Fruit fly (Drosophila melanogaster) whole organism: Measurements from ENCODE around the gene usp.
A peak's percentile ranks its signal among the peaks of the same experiment; 100 is the strongest.

Experiments used
- CG8478 ChIP-seq: fragments of >200 bp; optimal IDR thresholded peaks from 2 replicates; lab custom pipeline; 2018; ENCODE audit warnings: inconsistent platforms
- Dll ChIP-seq: fragments of >200 bp; optimal IDR thresholded peaks from 2 replicates; lab custom pipeline; 2017
- EcR ChIP-seq, 2 experiments: fragments of >200 bp; optimal IDR thresholded peaks; 2 replicates each; lab custom pipeline; 2017; ENCODE audit warnings: missing biosample characterization in 2 of 2, missing genetic modification characterization in 2 of 2, missing genetic modification reagents in 2 of 2
- pan ChIP-seq: fragments of >200 bp; optimal IDR thresholded peaks from 2 replicates; lab custom pipeline; 2017
- psq ChIP-seq: fragments of >200 bp; optimal IDR thresholded peaks from 2 replicates; lab custom pipeline; 2017
- usp ChIP-seq: fragments of >200 bp; optimal IDR thresholded peaks from 2 replicates; lab custom pipeline; 2017; ENCODE audit warnings: missing biosample characterization, missing genetic modification characterization, mixed read lengths

The usp gene

DNA sequence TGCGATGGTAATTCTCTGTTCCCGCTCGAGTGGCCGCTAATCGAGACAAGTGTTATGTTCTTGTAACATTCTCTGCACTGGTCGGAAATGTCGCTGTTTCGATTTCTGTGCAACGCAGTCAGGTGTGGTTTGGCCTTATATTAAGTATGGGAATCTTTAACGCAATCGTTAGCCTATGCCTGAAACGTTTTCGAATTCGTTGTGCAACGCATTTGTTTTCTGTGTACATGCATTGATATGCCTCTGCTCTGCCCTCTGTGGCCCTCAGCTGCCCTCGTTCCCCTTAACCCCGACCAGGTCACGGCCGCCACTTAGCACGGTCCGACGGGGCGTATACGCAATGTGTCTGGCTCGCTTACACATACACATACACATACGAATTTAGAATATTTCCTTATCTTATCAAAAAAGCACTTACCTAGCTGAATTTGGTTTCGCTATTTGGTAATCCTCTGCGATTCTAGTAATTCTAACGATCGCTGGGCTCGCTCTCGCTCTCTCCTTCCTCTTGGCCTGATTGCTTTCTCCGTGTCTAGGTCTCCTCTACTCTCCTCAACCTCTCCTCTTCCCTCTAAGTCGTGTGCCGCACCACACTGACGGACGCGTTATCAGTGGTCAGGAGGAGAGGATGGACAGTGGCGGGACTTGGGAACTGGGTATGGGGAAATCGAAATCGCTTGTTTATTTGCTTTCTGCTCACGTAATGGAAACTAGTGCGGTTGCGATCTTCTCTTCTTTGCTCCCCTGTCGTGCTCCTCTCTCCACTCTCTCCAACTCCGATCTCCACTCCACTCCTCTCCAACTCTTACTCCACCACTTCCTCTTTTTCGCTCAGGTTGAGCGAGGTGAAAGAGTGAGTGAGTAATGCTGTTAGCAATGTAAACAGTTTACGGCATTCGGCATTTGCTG lies 6.9 kb upstream of the usp start:
- TF ChIP-seq psq (lab: Kevin White, UChicago) (no peak), Dll (lab: Kevin White, UChicago) (no peak), EcR (GFP tag; optimal IDR thresholded peaks at IDR 0.05; lab: Kevin White, UChicago) (no peak), pan (lab: Kevin White, UChicago) (no peak), CG8478 (no peak), usp (GFP tag; lab: Kevin White, UChicago) (no peak)

DNA sequence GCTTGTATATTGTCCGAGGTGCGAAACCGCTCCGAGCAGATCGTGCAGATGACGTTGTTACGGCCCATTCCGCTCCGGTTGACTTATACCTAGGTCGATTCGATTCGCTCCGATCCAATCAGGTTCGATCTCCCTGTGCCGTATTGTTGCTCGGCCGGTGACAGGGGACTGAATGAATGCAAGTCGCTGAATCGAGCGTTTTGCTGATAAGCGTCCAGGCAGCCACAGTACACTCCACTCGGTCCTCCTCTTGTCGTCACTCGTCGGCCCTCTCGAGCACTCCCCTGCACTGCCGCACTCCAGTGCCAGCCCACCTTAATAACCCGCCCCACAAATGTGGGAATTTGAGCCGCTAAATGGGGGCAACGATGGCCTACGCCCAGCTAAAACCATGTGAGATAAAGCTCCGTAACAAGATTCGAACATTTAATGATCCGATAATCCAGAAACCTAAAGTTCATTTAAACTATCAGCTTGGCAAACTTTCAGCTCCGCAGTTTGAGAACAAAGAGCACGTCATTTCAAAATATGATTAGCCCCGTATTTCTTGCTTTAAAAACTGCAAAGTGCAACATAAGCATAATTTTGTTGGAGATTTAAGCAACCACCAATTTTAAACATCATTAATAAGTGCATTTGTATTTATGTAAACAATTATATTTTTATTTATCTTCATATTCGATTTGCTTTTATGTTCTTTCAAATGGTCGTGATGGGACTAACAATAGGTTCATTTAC lies 1.7 kb upstream of the usp start, which contains the start of gene CG4325:
CG4325 (minus strand) TSS at position 159 of the 738 bp plus-strand sequence.
- TF ChIP-seq usp (GFP tag; lab: Kevin White, UChicago) (no peak), pan (lab: Kevin White, UChicago) (no peak), Dll (lab: Kevin White, UChicago) (no peak), EcR (GFP tag; optimal IDR thresholded peaks at IDR 0.05; lab: Kevin White, UChicago) (no peak), psq (lab: Kevin White, UChicago) (no peak), CG8478 (no peak)

DNA sequence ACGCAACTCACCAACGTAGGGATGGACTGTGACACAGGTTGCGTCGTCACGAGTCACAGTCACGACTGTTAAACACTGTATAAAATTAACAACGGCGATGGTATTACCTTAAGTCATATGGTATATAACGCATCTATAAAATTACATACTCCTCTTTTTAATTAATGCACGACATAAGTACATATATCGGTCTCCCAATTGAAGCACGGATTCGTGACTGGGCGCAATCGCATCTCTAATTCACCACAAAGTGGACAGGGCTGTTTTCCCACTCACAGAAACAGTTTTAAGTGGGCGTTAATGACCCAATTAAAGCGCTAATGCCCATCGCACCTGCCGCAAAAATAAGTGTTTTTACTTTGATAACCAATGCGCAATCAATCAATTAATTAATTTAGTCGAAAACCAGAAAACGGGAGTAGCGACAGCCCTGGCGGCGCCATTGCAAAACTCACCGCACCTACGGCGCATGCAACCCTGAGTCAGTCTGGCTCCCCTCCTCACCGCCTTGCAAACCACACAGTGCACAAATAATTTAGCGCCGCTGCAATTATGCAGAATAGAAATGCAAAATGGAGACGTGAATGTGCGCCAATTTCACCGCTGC lies 696 bp downstream of the usp start, which contains the start of gene CG4313:
CG4313 (plus strand) TSS at position 557 of the 607 bp plus-strand sequence.
- TF ChIP-seq psq (lab: Kevin White, UChicago) (no peak), pan (lab: Kevin White, UChicago) (no peak), usp (GFP tag; lab: Kevin White, UChicago) (no peak), CG8478 (no peak), Dll (lab: Kevin White, UChicago) (no peak), EcR (GFP tag; optimal IDR thresholded peaks at IDR 0.05; lab: Kevin White, UChicago) (no peak)

DNA sequence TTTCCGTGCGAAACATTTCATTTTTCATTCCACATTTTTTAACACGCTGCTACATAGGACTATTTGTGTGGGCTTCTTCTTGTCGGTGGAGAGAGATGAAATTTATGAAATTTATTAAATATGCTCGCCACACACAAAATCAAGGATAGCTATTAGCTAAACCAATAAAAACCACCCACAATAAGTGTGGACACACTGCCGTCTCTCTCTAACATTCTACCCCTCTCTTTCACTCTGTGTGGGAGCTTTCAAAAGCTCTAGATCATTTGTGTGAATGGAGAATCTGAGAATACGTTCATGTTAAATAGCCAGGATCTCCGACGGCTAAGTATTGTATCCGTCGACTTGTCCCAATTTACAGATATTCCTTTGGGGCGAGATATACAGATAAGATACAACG lies 4.5 kb downstream of the usp start:
- no peak for TF ChIP-seq psq (lab: Kevin White, UChicago)
- TF ChIP-seq EcR (GFP tag; optimal IDR thresholded peaks at IDR 0.05; lab: Kevin White, UChicago): no peak
- TF ChIP-seq pan (lab: Kevin White, UChicago): no peak
- no peak for TF ChIP-seq usp (GFP tag; lab: Kevin White, UChicago)
- no peak for TF ChIP-seq CG8478
- TF ChIP-seq Dll (lab: Kevin White, UChicago): no peak

DNA sequence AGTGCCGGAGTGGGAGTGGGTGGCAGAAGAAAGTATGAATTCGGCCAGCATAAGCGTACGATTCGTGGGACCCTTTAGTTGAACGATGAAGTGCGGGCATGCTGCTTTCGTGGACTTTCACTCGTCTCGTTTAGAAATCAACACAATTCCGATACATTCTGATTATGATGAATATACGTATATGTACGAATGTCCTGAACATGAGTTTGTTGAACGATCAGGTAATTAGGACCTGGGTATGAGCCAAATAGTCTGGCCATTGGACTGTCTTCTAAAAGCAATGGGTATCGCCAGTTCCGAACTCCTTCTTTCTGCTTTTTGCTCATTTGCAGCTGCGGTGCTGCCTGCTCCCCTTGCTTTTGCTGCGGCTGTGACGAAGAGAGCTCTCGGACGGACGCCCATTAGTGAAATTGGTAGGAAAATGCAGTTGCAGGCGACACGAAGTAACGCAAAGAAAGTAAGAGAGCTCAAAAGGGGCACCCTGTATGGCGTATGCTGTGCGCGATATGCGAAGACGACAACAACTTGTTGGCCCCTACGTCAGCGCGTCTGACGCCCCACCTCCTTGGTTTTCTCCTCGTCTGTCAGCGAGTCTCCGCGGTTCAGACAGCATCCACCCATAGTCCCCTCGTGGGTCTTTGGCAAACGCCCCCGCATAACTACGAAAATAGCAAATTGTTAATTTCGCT lies 5.2 kb downstream of the usp start:
- TF ChIP-seq pan (lab: Kevin White, UChicago) (peak; percentile 92), Dll (lab: Kevin White, UChicago) (no peak), usp (GFP tag; lab: Kevin White, UChicago) (no peak)

DNA sequence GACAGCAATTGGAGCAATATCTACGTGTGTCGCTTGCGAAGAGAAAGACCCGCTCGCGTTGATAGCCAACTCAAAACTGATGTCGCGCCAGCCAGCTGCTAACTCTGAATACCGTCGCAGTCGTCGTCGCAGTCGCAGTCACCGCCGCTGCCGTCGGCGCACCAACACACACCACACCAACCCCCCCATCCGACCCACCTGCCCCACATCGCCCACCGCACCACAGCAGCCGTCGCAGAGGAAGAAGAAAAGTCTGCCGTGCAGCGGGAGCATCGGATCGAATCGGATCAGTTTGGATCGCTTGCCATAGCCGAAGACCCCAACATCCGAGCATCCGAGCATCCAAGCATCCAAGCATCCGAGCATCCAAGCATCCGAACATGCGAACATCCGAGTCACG lies 5.7 kb downstream of the usp start:
- TF ChIP-seq pan (lab: Kevin White, UChicago): no peak

DNA sequence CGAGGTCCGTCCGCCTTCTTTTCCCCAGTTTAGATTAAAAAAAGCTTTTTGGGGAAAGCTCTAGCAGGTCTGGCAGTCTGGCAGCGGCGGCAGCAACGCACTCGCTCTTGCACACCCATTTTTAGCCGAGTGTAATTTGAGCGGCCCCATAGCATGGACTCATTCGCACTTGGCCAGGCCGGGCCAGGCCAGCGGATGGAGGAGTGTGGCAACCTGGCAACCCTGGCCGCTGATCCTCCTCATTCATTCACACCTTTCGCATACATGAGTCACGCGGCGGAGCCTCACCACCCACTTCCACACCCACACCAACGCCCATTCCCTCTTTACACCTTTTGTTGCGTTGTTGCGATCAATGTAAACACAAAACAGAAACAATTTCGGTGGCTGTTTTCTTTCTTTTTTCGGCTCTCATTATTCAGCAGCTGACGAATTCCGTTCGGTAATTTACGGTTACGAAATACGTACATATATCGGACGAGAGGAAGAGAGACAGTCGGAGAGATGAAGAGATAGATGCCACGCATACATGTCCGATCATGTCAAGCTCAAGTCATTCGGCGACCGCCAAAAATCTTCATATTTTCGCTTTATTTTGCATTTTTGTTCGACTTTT lies 9.2 kb downstream of the usp start:
- TF ChIP-seq EcR (GFP tag; optimal IDR thresholded peaks at IDR 0.05; lab: Kevin White, UChicago) (no peak), CG8478 (no peak), usp (GFP tag; lab: Kevin White, UChicago) (no peak), psq (lab: Kevin White, UChicago) (no peak), Dll (lab: Kevin White, UChicago) (no peak), pan (lab: Kevin White, UChicago) (no peak)

DNA sequence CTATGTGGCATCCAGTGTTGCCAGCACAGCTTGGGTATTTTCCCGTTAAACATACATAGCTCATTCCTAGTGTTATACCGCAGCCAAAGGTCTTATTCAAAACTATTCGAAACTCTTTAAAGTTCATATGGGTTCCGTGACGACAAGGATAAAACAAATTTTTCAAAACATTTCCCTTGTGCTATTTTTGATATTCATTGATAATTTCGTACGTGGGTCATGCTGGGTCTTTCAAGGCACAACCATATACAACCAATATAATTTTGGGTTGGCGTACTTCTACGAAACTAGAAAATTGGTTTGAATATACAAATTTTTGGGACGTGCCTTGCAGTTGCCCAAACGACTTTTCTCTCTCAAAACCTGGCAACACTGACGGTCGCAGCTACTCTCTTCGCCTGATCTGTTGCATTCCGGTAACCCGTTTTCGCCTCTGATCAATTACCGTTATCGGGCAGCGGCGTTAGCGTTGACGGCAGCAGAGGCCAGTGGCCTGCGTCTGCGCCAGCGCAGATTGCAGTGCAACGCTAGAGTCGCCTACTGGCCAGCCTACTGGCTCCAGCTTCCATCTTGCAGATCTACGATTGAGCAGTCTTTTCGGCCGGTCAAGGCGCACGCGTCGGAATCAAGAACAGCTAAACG lies 9.8 kb downstream of the usp start:
- TF ChIP-seq EcR (GFP tag; optimal IDR thresholded peaks at IDR 0.05; lab: Kevin White, UChicago): no peak
- no peak for TF ChIP-seq usp (GFP tag; lab: Kevin White, UChicago)
- TF ChIP-seq psq (lab: Kevin White, UChicago): no peak
- no peak for TF ChIP-seq pan (lab: Kevin White, UChicago)
- no peak for TF ChIP-seq CG8478
- TF ChIP-seq Dll (lab: Kevin White, UChicago): no peak

DNA sequence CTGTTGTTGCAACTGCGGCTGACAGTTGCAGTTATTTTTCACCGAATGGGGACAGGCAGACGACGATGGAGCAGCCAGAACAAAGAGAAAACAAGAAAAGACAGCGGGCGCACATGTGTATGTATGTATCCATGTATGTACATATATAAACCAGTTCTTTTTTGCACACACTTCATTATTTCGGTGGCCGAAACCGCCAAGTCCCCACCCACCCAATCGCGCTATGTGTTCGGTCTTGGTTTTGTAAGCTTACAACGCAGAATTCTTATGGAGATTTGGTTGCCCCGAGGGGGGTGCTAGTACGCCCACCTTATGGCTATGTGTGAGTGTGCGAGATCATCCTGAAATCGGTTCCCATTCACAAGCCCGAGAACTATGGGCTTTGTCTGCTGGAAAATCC lies 10.8 kb downstream of the usp start:
- TF ChIP-seq Dll (lab: Kevin White, UChicago) (no peak), usp (GFP tag; lab: Kevin White, UChicago) (no peak), psq (lab: Kevin White, UChicago) (no peak), pan (lab: Kevin White, UChicago) (no peak), CG8478 (no peak), EcR (GFP tag; optimal IDR thresholded peaks at IDR 0.05; lab: Kevin White, UChicago) (no peak)

DNA sequence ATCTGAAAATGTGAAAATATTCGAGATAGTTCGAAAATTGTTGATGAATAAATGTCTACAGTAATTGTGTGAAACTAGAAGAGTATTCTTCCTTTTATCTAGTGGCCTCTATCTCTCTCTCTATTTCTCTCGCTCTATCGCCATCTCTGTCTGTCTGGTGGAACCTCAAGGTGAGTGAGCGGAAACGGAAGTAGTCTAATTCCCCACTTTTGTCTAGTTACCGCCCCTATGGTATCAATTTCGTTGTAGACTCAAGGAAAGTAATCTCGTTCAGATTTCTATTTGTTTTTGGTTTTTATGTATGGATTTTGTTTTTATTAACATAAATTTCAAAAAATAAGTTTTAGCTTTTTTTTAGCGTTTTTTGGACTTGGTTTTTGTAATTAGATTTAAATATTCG lies 17.3 kb downstream of the usp start:
- TF ChIP-seq CG8478: no peak
- TF ChIP-seq pan (lab: Kevin White, UChicago): no peak
- TF ChIP-seq psq (lab: Kevin White, UChicago): no peak
- TF ChIP-seq Dll (lab: Kevin White, UChicago): no peak
- TF ChIP-seq usp (GFP tag; lab: Kevin White, UChicago): no peak
- TF ChIP-seq EcR (GFP tag; optimal IDR thresholded peaks at IDR 0.05; lab: Kevin White, UChicago): no peak
